Fruit fly (Drosophila melanogaster) whole organism: ENCODE data around the gene CG1542.

ENCODE experiments used
- CG8478 ChIP-seq: fragments of >200 bp; optimal IDR thresholded peaks from 2 replicates; lab custom pipeline; 2018; ENCODE audit warnings: inconsistent platforms
- Dll ChIP-seq: fragments of >200 bp; optimal IDR thresholded peaks from 2 replicates; lab custom pipeline; 2017
- EcR ChIP-seq, 2 experiments: fragments of >200 bp; optimal IDR thresholded peaks; 2 replicates each; lab custom pipeline; 2017; ENCODE audit warnings: missing biosample characterization in 2 of 2, missing genetic modification characterization in 2 of 2, missing genetic modification reagents in 2 of 2
- pan ChIP-seq: fragments of >200 bp; optimal IDR thresholded peaks from 2 replicates; lab custom pipeline; 2017
- psq ChIP-seq: fragments of >200 bp; optimal IDR thresholded peaks from 2 replicates; lab custom pipeline; 2017
- usp ChIP-seq: fragments of >200 bp; optimal IDR thresholded peaks from 2 replicates; lab custom pipeline; 2017; ENCODE audit warnings: missing biosample characterization, missing genetic modification characterization, mixed read lengths

Gene CG1542

dm6 chr3R:31252093-31252962 lies 39.1 kb downstream of the CG1542 start, which contains the start of the genes qless and mRpL32:
Gene qless, minus strand, starts transcription at chr3R:31252608.
Gene mRpL32, plus strand, starts transcription at chr3R:31252872.
- no peak for TF ChIP-seq pan (lab: Kevin White, UChicago)

dm6 chr3R:31254808-31255207 lies 41.5 kb downstream of the CG1542 start, which contains the start of the genes CG1750 and spn-F:
Gene CG1750, minus strand, starts transcription at chr3R:31254900.
Gene spn-F, plus strand, starts transcription at chr3R:31255127.
- TF ChIP-seq EcR (GFP tag; optimal IDR thresholded peaks at IDR 0.05; lab: Kevin White, UChicago) (no peak), psq (lab: Kevin White, UChicago) (no peak), CG8478 (lab: Kevin White, UChicago) (no peak), Dll (lab: Kevin White, UChicago) (no peak), pan (lab: Kevin White, UChicago) (no peak), usp (GFP tag; lab: Kevin White, UChicago) (no peak)

- TF ChIP-seq psq (lab: Kevin White, UChicago) (no peak), Dll (lab: Kevin White, UChicago) (no peak), usp (GFP tag; lab: Kevin White, UChicago) (no peak), pan (lab: Kevin White, UChicago) (no peak), EcR (GFP tag; optimal IDR thresholded peaks at IDR 0.05; lab: Kevin White, UChicago) (no peak), CG8478 (lab: Kevin White, UChicago) (no peak)
Observed at dm6 chr3R:31257299-31257698, 44.0 kb downstream of the CG1542 start, which contains the start of gene CAH6. Gene CAH6, plus strand, starts transcription at chr3R:31257599.

dm6 chr3R:31259947-31260346 lies 46.7 kb downstream of the CG1542 start, which contains the start of gene CAH16:
Gene CAH16, plus strand, starts transcription at chr3R:31260247.
- TF ChIP-seq pan (lab: Kevin White, UChicago) = no peak

dm6 chr3R:31262298-31262697 lies 49.0 kb downstream of the CG1542 start, which contains the start of gene CAH5:
Gene CAH5, plus strand, starts transcription at chr3R:31262598.
- TF ChIP-seq Dll (lab: Kevin White, UChicago) = no peak
- no peak for TF ChIP-seq EcR (GFP tag; optimal IDR thresholded peaks at IDR 0.05; lab: Kevin White, UChicago)
- TF ChIP-seq usp (GFP tag; lab: Kevin White, UChicago) = no peak
- TF ChIP-seq pan (lab: Kevin White, UChicago) = no peak
- no peak for TF ChIP-seq CG8478 (lab: Kevin White, UChicago)
- TF ChIP-seq psq (lab: Kevin White, UChicago) = no peak

- TF ChIP-seq psq (lab: Kevin White, UChicago) = no peak
- TF ChIP-seq usp (GFP tag; lab: Kevin White, UChicago) = no peak
- TF ChIP-seq CG8478 (lab: Kevin White, UChicago) = no peak
- TF ChIP-seq EcR (GFP tag; optimal IDR thresholded peaks at IDR 0.05; lab: Kevin White, UChicago) = no peak
- no peak for TF ChIP-seq Dll (lab: Kevin White, UChicago)
- TF ChIP-seq pan (lab: Kevin White, UChicago) = no peak
Observed at dm6 chr3R:31263934-31264333, 50.7 kb downstream of the CG1542 start.
